Fruit fly (Drosophila melanogaster) whole organism, embryonic: ENCODE data around the gene CG11970.

Experiments
- BEAF-32 ChIP-seq: fragments of 200-800 bp; sonication (Bioruptor generic); optimal IDR thresholded peaks from 3 replicates; lab custom pipeline; 2017; ENCODE audit warnings: missing biosample characterization, missing genetic modification characterization, mild to moderate bottlenecking, moderate library complexity, missing genetic modification reagents
- CG1024 ChIP-seq: fragments of 200-800 bp; sonication (Bioruptor generic); IDR thresholded peaks from 2 replicates; pipeline ENCODE4 v1.3.6; 2022; ENCODE audit warnings: missing biosample characterization, missing genetic modification characterization
- CG11696 ChIP-seq: fragments of 200-800 bp; sonication (Bioruptor generic); IDR thresholded peaks from 2 replicates; pipeline ENCODE4 v1.3.6; 2022; ENCODE audit warnings: missing biosample characterization, missing genetic modification characterization
- CG12391 ChIP-seq: fragments of 200-800 bp; sonication (Bioruptor generic); optimal IDR thresholded peaks from 3 replicates; lab custom pipeline; 2018; ENCODE audit warnings: missing biosample characterization, mild to moderate bottlenecking, missing genetic modification characterization, moderate library complexity
- CG13894 ChIP-seq: fragments of 200-800 bp; sonication (Bioruptor generic); optimal IDR thresholded peaks from 3 replicates; lab custom pipeline; 2018; ENCODE audit warnings: missing biosample characterization, mild to moderate bottlenecking, missing genetic modification characterization, moderate library complexity
- CG14014 ChIP-seq: fragments of 200-800 bp; sonication (Bioruptor generic); IDR thresholded peaks from 2 replicates; pipeline ENCODE4 v1.3.6; 2022; ENCODE audit warnings: missing biosample characterization, missing genetic modification characterization
- CG15269 ChIP-seq: fragments of 200-800 bp; sonication (Bioruptor generic); optimal IDR thresholded peaks from 2 replicates; lab custom pipeline; 2018; ENCODE audit warnings: missing biosample characterization, mild to moderate bottlenecking, missing genetic modification characterization, moderate library complexity
- CG17186 ChIP-seq: fragments of 200-800 bp; sonication (Bioruptor generic); optimal IDR thresholded peaks from 3 replicates; lab custom pipeline; 2017; ENCODE audit warnings: missing biosample characterization, missing genetic modification reagents, missing genetic modification characterization
- CG17385 ChIP-seq: fragments of 200-800 bp; sonication (Bioruptor generic); optimal IDR thresholded peaks from 3 replicates; lab custom pipeline; 2018; ENCODE audit warnings: missing biosample characterization, mild to moderate bottlenecking, missing genetic modification characterization
- CG1792 ChIP-seq: fragments of 200-800 bp; sonication (Bioruptor generic); optimal IDR thresholded peaks from 2 replicates; lab custom pipeline; 2016; ENCODE audit warnings: missing biosample characterization, missing genetic modification characterization
- CG18011 ChIP-seq: fragments of 200-800 bp; sonication (Bioruptor generic); optimal IDR thresholded peaks from 2 replicates; lab custom pipeline; 2017; ENCODE audit warnings: missing biosample characterization, missing genetic modification characterization, mild to moderate bottlenecking, moderate library complexity, missing genotype
- CG18599 ChIP-seq: fragments of 200-800 bp; sonication (Bioruptor generic); optimal IDR thresholded peaks from 3 replicates; lab custom pipeline; 2017; ENCODE audit warnings: missing biosample characterization, missing genetic modification characterization, mild to moderate bottlenecking, moderate library complexity, missing genetic modification reagents
- CG18619 ChIP-seq: fragments of 200-800 bp; sonication (Bioruptor generic); optimal IDR thresholded peaks from 3 replicates; lab custom pipeline; 2017; ENCODE audit warnings: missing biosample characterization, mild to moderate bottlenecking, missing genetic modification characterization
- CG31224 ChIP-seq: fragments of 200-800 bp; sonication (Bioruptor generic); IDR thresholded peaks from 2 replicates; pipeline ENCODE4 v1.3.6; 2022; ENCODE audit warnings: missing biosample characterization, missing genetic modification characterization
- CG31441 ChIP-seq: fragments of 200-800 bp; sonication (Bioruptor generic); IDR thresholded peaks from 2 replicates; pipeline ENCODE4 v1.3.6; 2022; ENCODE audit warnings: missing biosample characterization, missing genetic modification characterization
- CG3407 ChIP-seq: fragments of 200-800 bp; sonication (Bioruptor generic); optimal IDR thresholded peaks from 2 replicates; lab custom pipeline; 2018; ENCODE audit warnings: missing biosample characterization, mild to moderate bottlenecking, missing genetic modification characterization
- CG3847 ChIP-seq: fragments of 200-800 bp; sonication (Bioruptor generic); IDR thresholded peaks from 2 replicates; pipeline ENCODE4 v1.3.6; 2022; ENCODE audit warnings: missing biosample characterization, missing genetic modification characterization
- CG4854 ChIP-seq: fragments of 200-800 bp; sonication (Bioruptor generic); optimal IDR thresholded peaks from 2 replicates; lab custom pipeline; 2016; ENCODE audit warnings: missing biosample characterization, missing genetic modification characterization, inconsistent platforms
- CG5245 ChIP-seq: fragments of 200-800 bp; sonication (Bioruptor generic); optimal IDR thresholded peaks from 3 replicates; lab custom pipeline; 2016; ENCODE audit warnings: missing biosample characterization, missing genetic modification characterization
- CG7271 ChIP-seq: fragments of 200-800 bp; sonication (Bioruptor generic); optimal IDR thresholded peaks from 2 replicates; lab custom pipeline; 2018; ENCODE audit warnings: missing biosample characterization, mild to moderate bottlenecking, missing genetic modification characterization, moderate library complexity
- CG7745 ChIP-seq: fragments of 200-800 bp; sonication (Bioruptor generic); optimal IDR thresholded peaks from 2 replicates; lab custom pipeline; 2018; ENCODE audit warnings: missing biosample characterization, mild to moderate bottlenecking, missing genetic modification characterization, moderate library complexity
- CG7928 ChIP-seq: fragments of 200-800 bp; sonication (Bioruptor generic); optimal IDR thresholded peaks from 2 replicates; lab custom pipeline; 2017; ENCODE audit warnings: missing biosample characterization, mild to moderate bottlenecking, missing genetic modification characterization
- CG8478 ChIP-seq: fragments of >200 bp; optimal IDR thresholded peaks from 2 replicates; lab custom pipeline; 2018
- Dip3 ChIP-seq: fragments of 200-800 bp; sonication (Bioruptor generic); optimal IDR thresholded peaks from 3 replicates; lab custom pipeline; 2016; ENCODE audit warnings: missing biosample characterization, missing genetic modification characterization
- Doc2 ChIP-seq: fragments of 200-800 bp; sonication (Bioruptor generic); IDR thresholded peaks from 2 replicates; pipeline ENCODE4 v1.3.6; 2022; ENCODE audit warnings: missing biosample characterization, missing genetic modification characterization
- E2f2 ChIP-seq: fragments of 200-800 bp; sonication (Bioruptor generic); IDR thresholded peaks from 2 replicates; pipeline ENCODE4 v1.3.6; 2022; ENCODE audit warnings: missing biosample characterization, missing genetic modification characterization
- Fer2 ChIP-seq: fragments of 200-800 bp; sonication (Bioruptor generic); optimal IDR thresholded peaks from 2 replicates; lab custom pipeline; 2018; ENCODE audit warnings: missing biosample characterization, mild to moderate bottlenecking, missing genetic modification characterization, moderate library complexity
- HLH3B ChIP-seq: fragments of 200-800 bp; sonication (Bioruptor generic); IDR thresholded peaks from 2 replicates; pipeline ENCODE4 v1.3.6; 2022; ENCODE audit warnings: missing biosample characterization, missing genetic modification characterization
- HmgD ChIP-seq: fragments of 200-800 bp; sonication (Bioruptor generic); optimal IDR thresholded peaks from 3 replicates; lab custom pipeline; 2016; ENCODE audit warnings: missing biosample characterization, missing genetic modification characterization
- Kr ChIP-seq: fragments of 200-800 bp; sonication (Bioruptor generic); optimal IDR thresholded peaks from 2 replicates; lab custom pipeline; 2017; ENCODE audit warnings: missing biosample characterization, mild to moderate bottlenecking, missing genetic modification characterization
- Lpt ChIP-seq: fragments of >200 bp; optimal IDR thresholded peaks from 2 replicates; lab custom pipeline; 2018; ENCODE audit warnings: missing biosample characterization, missing genetic modification characterization
- Ravus ChIP-seq: fragments of 200-800 bp; sonication (Bioruptor generic); IDR thresholded peaks from 2 replicates; pipeline ENCODE4 v1.3.6; 2022; ENCODE audit warnings: missing biosample characterization, missing genetic modification characterization
- Rfx ChIP-seq: fragments of 200-800 bp; sonication (Bioruptor generic); IDR thresholded peaks from 2 replicates; pipeline ENCODE4 v1.3.6; 2022; ENCODE audit warnings: missing biosample characterization, missing genetic modification characterization
- chn ChIP-seq: fragments of 200-800 bp; sonication (Bioruptor generic); optimal IDR thresholded peaks from 2 replicates; lab custom pipeline; 2016; ENCODE audit warnings: missing biosample characterization, missing genetic modification characterization
- ems ChIP-seq: fragments of 200-800 bp; sonication (Bioruptor generic); optimal IDR thresholded peaks from 3 replicates; lab custom pipeline; 2016; ENCODE audit warnings: missing biosample characterization, missing genetic modification characterization
- eve ChIP-seq, 2 experiments: fragments of >200 bp; optimal IDR thresholded peaks; 2 replicates each; lab custom pipeline; 2017; ENCODE audit warnings: missing biosample characterization in 2 of 2, missing genetic modification characterization in 2 of 2
- gcm2 ChIP-seq: fragments of 200-800 bp; sonication (Bioruptor generic); optimal IDR thresholded peaks from 2 replicates; lab custom pipeline; 2016; ENCODE audit warnings: missing biosample characterization, missing genetic modification characterization
- h ChIP-seq: fragments of >200 bp; optimal IDR thresholded peaks from 2 replicates; lab custom pipeline; 2017
- ken ChIP-seq: fragments of 200-800 bp; sonication (Bioruptor generic); IDR thresholded peaks from 3 replicates; pipeline ENCODE4 v1.3.6; 2022; ENCODE audit warnings: missing biosample characterization, missing genetic modification characterization
- lmd ChIP-seq: fragments of 200-800 bp; sonication (Bioruptor generic); IDR thresholded peaks from 2 replicates; pipeline ENCODE4 v1.3.6; 2022; ENCODE audit warnings: missing biosample characterization, missing genetic modification characterization
- mld ChIP-seq: fragments of 200-800 bp; sonication (Bioruptor generic); IDR thresholded peaks from 3 replicates; pipeline ENCODE4 v1.3.6; 2022; ENCODE audit warnings: missing biosample characterization, missing genetic modification characterization; ENCODE audit not compliant: partially characterized antibody
- nom ChIP-seq: fragments of 200-800 bp; sonication (Bioruptor generic); optimal IDR thresholded peaks from 2 replicates; lab custom pipeline; 2017; ENCODE audit warnings: missing biosample characterization, missing genetic modification characterization, mild to moderate bottlenecking, moderate library complexity, missing genetic modification reagents
- pros ChIP-seq: fragments of 200-800 bp; sonication (Bioruptor generic); optimal IDR thresholded peaks from 3 replicates; lab custom pipeline; 2019; ENCODE audit warnings: missing biosample characterization, mild to moderate bottlenecking, missing genetic modification characterization, moderate library complexity
- psq ChIP-seq: fragments of 200-800 bp; sonication (Bioruptor generic); optimal IDR thresholded peaks from 2 replicates; lab custom pipeline; 2017; ENCODE audit warnings: missing biosample characterization, missing genetic modification characterization
- rib ChIP-seq: fragments of 200-800 bp; sonication (Bioruptor generic); IDR thresholded peaks from 2 replicates; pipeline ENCODE4 v1.3.6; 2022; ENCODE audit warnings: missing biosample characterization, missing genetic modification characterization
- sim ChIP-seq: fragments of 200-800 bp; sonication (Bioruptor generic); IDR thresholded peaks from 2 replicates; pipeline ENCODE4 v1.3.6; 2022; ENCODE audit warnings: missing biosample characterization, missing genetic modification characterization
- slp2 ChIP-seq: fragments of 200-800 bp; sonication (Bioruptor generic); optimal IDR thresholded peaks from 2 replicates; lab custom pipeline; 2016; ENCODE audit warnings: missing biosample characterization, missing genetic modification characterization
- tio ChIP-seq: fragments of 200-800 bp; sonication (Bioruptor generic); optimal IDR thresholded peaks from 2 replicates; lab custom pipeline; 2017; ENCODE audit warnings: missing biosample characterization, missing genetic modification characterization, inconsistent platforms
- vfl ChIP-seq: fragments of 200-800 bp; sonication (Bioruptor generic); optimal IDR thresholded peaks from 2 replicates; lab custom pipeline; 2016; ENCODE audit warnings: missing biosample characterization, missing genetic modification characterization
- zf30C ChIP-seq: fragments of 200-800 bp; sonication (Bioruptor generic); optimal IDR thresholded peaks from 3 replicates; lab custom pipeline; 2018; ENCODE audit warnings: missing biosample characterization, mild to moderate bottlenecking, missing genetic modification characterization

Gene CG11970

DNA sequence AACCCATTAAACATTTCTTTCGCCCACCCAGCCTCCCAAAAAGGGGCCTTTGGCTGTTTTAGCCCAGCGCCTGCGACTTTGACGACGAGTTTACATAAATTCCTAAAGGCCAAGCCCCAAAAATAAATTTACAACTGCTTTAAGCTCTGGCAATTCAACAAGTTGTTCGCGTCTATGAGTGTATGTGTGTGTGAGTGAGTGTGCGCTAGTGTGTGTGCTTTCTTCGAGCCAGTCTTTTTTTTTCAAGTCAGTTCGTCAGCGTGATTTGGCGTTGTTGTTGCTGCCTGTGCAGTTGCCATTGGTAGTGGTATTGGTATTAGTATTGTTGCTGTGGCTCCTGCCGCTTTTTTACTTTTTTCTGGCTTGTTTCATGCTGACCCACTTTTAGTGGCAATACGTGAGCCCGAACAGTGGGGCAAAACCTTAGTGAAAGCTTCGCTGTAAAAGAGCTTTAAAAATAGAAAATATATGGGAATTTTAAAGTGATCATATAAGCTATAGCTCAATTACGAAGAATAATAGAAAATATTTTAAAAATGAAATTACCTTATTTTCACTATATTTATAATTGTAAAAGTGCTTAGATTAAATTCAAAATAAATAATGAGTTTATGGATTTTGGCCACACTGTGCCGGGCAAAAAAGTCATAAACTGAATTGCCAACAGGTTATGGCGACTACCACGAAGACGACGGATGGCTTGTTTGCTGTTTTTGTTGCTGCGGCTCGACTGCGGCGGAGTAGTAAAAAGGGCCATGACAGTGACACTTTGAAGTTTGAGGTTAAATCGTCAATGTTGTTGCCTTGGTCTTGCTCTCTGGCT, 38.8 kb upstream of the CG11970 start (continued):
- TF ChIP-seq CG15269 (tag; lab: Kevin White, UChicago), result peak; percentile 94
- peak; percentile 51 for TF ChIP-seq CG4854 (GFP tag; lab: Kevin White, UChicago)
- peak; percentile 50; the same call in 1 of the 2 replicates for TF ChIP-seq rib (GFP tag; lab: Robert Waterston, UW)
- TF ChIP-seq tio (GFP tag; lab: Kevin White, UChicago), result peak; percentile 69
- TF ChIP-seq BEAF-32 (GFP tag; lab: Kevin White, UChicago), result no peak
- TF ChIP-seq CG1024, result 0 out of 2 replicates have a peak, but pooled peaks have one; percentile 23
- peak; percentile 80 for TF ChIP-seq pros (GFP tag; lab: Kevin White, UChicago)
- no peak for TF ChIP-seq CG7271 (tag; lab: Kevin White, UChicago)
- no peak for TF ChIP-seq h (lab: Kevin White, UChicago)
- peak; percentile 17 for TF ChIP-seq Fer2
- TF ChIP-seq CG18011 (GFP tag; lab: Kevin White, UChicago), result peak; percentile 59
- 0 out of 2 replicates have a peak, but pooled peaks have one; percentile 22 for TF ChIP-seq sim (GFP tag; lab: Robert Waterston, UW)
- peak; percentile 88 for TF ChIP-seq HLH3B
- peak; percentile 64 for TF ChIP-seq CG3847
- no peak for TF ChIP-seq CG13894 (tag; lab: Kevin White, UChicago)
- TF ChIP-seq slp2 (GFP tag; lab: Kevin White, UChicago), result peak; percentile 3
- TF ChIP-seq zf30C (GFP tag; lab: Kevin White, UChicago), result no peak
- TF ChIP-seq CG18619 (GFP tag; lab: Kevin White, UChicago), result peak; percentile 68
- TF ChIP-seq CG17385 (GFP tag; lab: Kevin White, UChicago), result peak; percentile 84
- TF ChIP-seq Kr (GFP tag; lab: Kevin White, UChicago), result no peak
- peak; percentile 33 for TF ChIP-seq ems (GFP tag; lab: Kevin White, UChicago)
- peak; percentile 82 for TF ChIP-seq CG14014 (GFP tag; lab: Robert Waterston, UW)
- no peak for TF ChIP-seq Dip3 (GFP tag; lab: Kevin White, UChicago)
- TF ChIP-seq CG5245, result peak; percentile 67
- TF ChIP-seq CG3407 (GFP tag; lab: Kevin White, UChicago), result peak; percentile 84
- no peak for TF ChIP-seq CG8478
- no peak for TF ChIP-seq HmgD (GFP tag; lab: Kevin White, UChicago)
- 0 out of 2 replicates have a peak, but pooled peaks have one; percentile 38 for TF ChIP-seq CG31224 (GFP tag; lab: Robert Waterston, UW)
- peak; percentile 73 for TF ChIP-seq ken (GFP tag; lab: Robert Waterston, UW)
- TF ChIP-seq psq, result peak; percentile 62
- peak; percentile 78 for TF ChIP-seq Rfx (GFP tag; lab: Robert Waterston, UW)
- TF ChIP-seq CG11696 (GFP tag; lab: Robert Waterston, UW), result 0 out of 2 replicates have a peak, but pooled peaks have one; percentile 35
- TF ChIP-seq Doc2 (GFP tag; lab: Robert Waterston, UW), result peak; percentile 45; the same call in 1 of the 2 replicates
- no peak for TF ChIP-seq Lpt (GFP tag; lab: Kevin White, UChicago)
- peak; percentile 84 for TF ChIP-seq CG18599 (GFP tag; lab: Kevin White, UChicago)
- peak; percentile 40 for TF ChIP-seq Ravus (GFP tag; lab: Robert Waterston, UW)
- peak; percentile 86 for TF ChIP-seq lmd (GFP tag; lab: Robert Waterston, UW)
- no peak for TF ChIP-seq CG1792
- TF ChIP-seq CG7928, result peak; percentile 34
- peak; percentile 41 for TF ChIP-seq vfl (GFP tag; lab: Kevin White, UChicago)
- no peak for TF ChIP-seq eve (GFP tag; optimal IDR thresholded peaks at IDR 0.05; lab: Kevin White, UChicago)
- TF ChIP-seq nom, result peak; percentile 86
- no peak for TF ChIP-seq gcm2 (GFP tag; lab: Kevin White, UChicago)
- peak; percentile 92 for TF ChIP-seq CG31441
- peak; percentile 88 for TF ChIP-seq CG12391 (tag; lab: Kevin White, UChicago)
- no peak for TF ChIP-seq mld
- TF ChIP-seq CG7745, result no peak
- TF ChIP-seq E2f2, result peak; percentile 71
- TF ChIP-seq CG17186 (GFP tag; lab: Kevin White, UChicago), result no peak
- peak; percentile 51 for TF ChIP-seq chn
